Fruit fly (Drosophila melanogaster) whole organism, embryonic: Measurements from ENCODE around the gene Best3.

ENCODE experiments used
- Atf-2 ChIP-seq: fragments of 200-800 bp; sonication (Bioruptor generic); optimal IDR thresholded peaks from 2 replicates; lab custom pipeline; 2016; ENCODE audit warnings: missing biosample characterization, missing genetic modification characterization
- CG11085 ChIP-seq: fragments of 200-800 bp; sonication (Bioruptor generic); IDR thresholded peaks from 2 replicates; pipeline ENCODE4 v1.3.6; 2022; ENCODE audit warnings: missing biosample characterization, missing genetic modification characterization
- CG11560 ChIP-seq: fragments of 200-800 bp; sonication (Bioruptor generic); IDR thresholded peaks from 3 replicates; pipeline ENCODE4 v1.3.6; 2022; ENCODE audit warnings: missing biosample characterization, missing genetic modification characterization
- CG12299 ChIP-seq: fragments of 200-800 bp; sonication (Bioruptor generic); optimal IDR thresholded peaks from 2 replicates; lab custom pipeline; 2018; ENCODE audit warnings: missing biosample characterization, mild to moderate bottlenecking, missing genetic modification characterization
- CG12942 ChIP-seq: fragments of 200-800 bp; sonication (Bioruptor generic); optimal IDR thresholded peaks from 3 replicates; lab custom pipeline; 2016; ENCODE audit warnings: missing biosample characterization, missing genetic modification characterization
- CG14050 ChIP-seq: fragments of 200-800 bp; sonication (Bioruptor generic); IDR thresholded peaks from 3 replicates; pipeline ENCODE4 v1.3.6; 2022; ENCODE audit warnings: missing biosample characterization, missing genetic modification characterization
- CG14710 ChIP-seq: fragments of 200-800 bp; sonication (Bioruptor generic); optimal IDR thresholded peaks from 3 replicates; lab custom pipeline; 2019; ENCODE audit warnings: missing biosample characterization, mild to moderate bottlenecking, missing genetic modification characterization, moderate library complexity
- CG1602 ChIP-seq: fragments of 200-800 bp; sonication (Bioruptor generic); optimal IDR thresholded peaks from 3 replicates; lab custom pipeline; 2016; ENCODE audit warnings: missing biosample characterization, missing genetic modification characterization
- CG17359 ChIP-seq: fragments of 200-800 bp; sonication (Bioruptor generic); optimal IDR thresholded peaks from 3 replicates; lab custom pipeline; 2018; ENCODE audit warnings: missing biosample characterization, mild to moderate bottlenecking, missing genetic modification characterization, moderate library complexity
- CG33213 ChIP-seq: fragments of 200-800 bp; sonication (Bioruptor generic); optimal IDR thresholded peaks from 3 replicates; lab custom pipeline; 2016; ENCODE audit warnings: missing biosample characterization, missing genetic modification characterization
- CG33557 ChIP-seq: fragments of 200-800 bp; sonication (Bioruptor generic); optimal IDR thresholded peaks from 2 replicates; lab custom pipeline; 2019; ENCODE audit warnings: missing biosample characterization, mild to moderate bottlenecking, missing genetic modification characterization, moderate library complexity
- CG3995 ChIP-seq: fragments of 200-800 bp; sonication (Bioruptor generic); optimal IDR thresholded peaks from 3 replicates; lab custom pipeline; 2016; ENCODE audit warnings: missing biosample characterization, missing genetic modification characterization
- CG4404 ChIP-seq: fragments of 200-800 bp; sonication (Bioruptor generic); IDR thresholded peaks from 2 replicates; pipeline ENCODE4 v1.3.6; 2022; ENCODE audit warnings: missing biosample characterization, missing genetic modification characterization
- CG7556 ChIP-seq: fragments of 200-800 bp; sonication (Bioruptor generic); optimal IDR thresholded peaks from 2 replicates; lab custom pipeline; 2017; ENCODE audit warnings: missing biosample characterization, mild to moderate bottlenecking, missing genetic modification characterization
- CG8388 ChIP-seq: fragments of 200-800 bp; sonication (Bioruptor generic); optimal IDR thresholded peaks from 2 replicates; lab custom pipeline; 2019; ENCODE audit warnings: missing biosample characterization, mild to moderate bottlenecking, missing genetic modification characterization, moderate library complexity
- CG9215 ChIP-seq: fragments of 200-800 bp; sonication (Bioruptor generic); IDR thresholded peaks from 2 replicates; pipeline ENCODE4 v1.3.6; 2022; ENCODE audit warnings: missing biosample characterization, missing genetic modification characterization
- CG9876 ChIP-seq: fragments of 200-800 bp; sonication (Bioruptor generic); optimal IDR thresholded peaks from 2 replicates; lab custom pipeline; 2016; ENCODE audit warnings: missing biosample characterization, missing genetic modification characterization
- CHES-1-like ChIP-seq: fragments of 200-800 bp; sonication (Bioruptor generic); optimal IDR thresholded peaks from 2 replicates; lab custom pipeline; 2016; ENCODE audit warnings: missing biosample characterization, missing genetic modification characterization
- D ChIP-seq, 2 experiments: fragments of 200-800 bp in 1 of 2; fragments of >200 bp in 1 of 2; sonication (Bioruptor generic) in 1 of 2; optimal IDR thresholded peaks; 2 replicates in 1 of 2; 3 replicates in 1 of 2; lab custom pipeline; 2017; ENCODE audit warnings: mild to moderate bottlenecking in 1 of 2, missing biosample characterization in 1 of 2, missing genetic modification characterization in 1 of 2, missing genetic modification reagents in 1 of 2
- E2f1 ChIP-seq: fragments of 200-800 bp; sonication (Bioruptor generic); IDR thresholded peaks from 2 replicates; pipeline ENCODE4 v1.3.6; 2022; ENCODE audit warnings: missing biosample characterization, missing genetic modification characterization
- ERR ChIP-seq: fragments of 200-800 bp; sonication (Bioruptor generic); optimal IDR thresholded peaks from 2 replicates; lab custom pipeline; 2016; ENCODE audit warnings: missing biosample characterization, missing genetic modification characterization
- Hr3 ChIP-seq: fragments of 200-800 bp; sonication (Bioruptor generic); optimal IDR thresholded peaks from 3 replicates; lab custom pipeline; 2016; ENCODE audit warnings: missing biosample characterization, missing genetic modification characterization
- Lhr ChIP-seq: fragments of 200-800 bp; sonication (Bioruptor generic); optimal IDR thresholded peaks from 3 replicates; lab custom pipeline; 2017; ENCODE audit warnings: mild to moderate bottlenecking, missing biosample characterization, missing genetic modification reagents, missing genetic modification characterization
- Meics ChIP-seq: fragments of 200-800 bp; sonication (Bioruptor generic); optimal IDR thresholded peaks from 2 replicates; lab custom pipeline; 2017; ENCODE audit warnings: missing biosample characterization, mild to moderate bottlenecking, missing genetic modification characterization
- PHDP ChIP-seq: fragments of 200-800 bp; sonication (Bioruptor generic); optimal IDR thresholded peaks from 3 replicates; lab custom pipeline; 2018; ENCODE audit warnings: missing biosample characterization, mild to moderate bottlenecking, missing genetic modification characterization, moderate library complexity
- Scr ChIP-seq: fragments of 200-800 bp; sonication (Bioruptor generic); IDR thresholded peaks from 2 replicates; pipeline ENCODE4 v1.3.6; 2022; ENCODE audit warnings: missing biosample characterization, missing genetic modification characterization; ENCODE audit not compliant: partially characterized antibody
- aop ChIP-seq: fragments of 200-800 bp; sonication (Bioruptor generic); IDR thresholded peaks from 2 replicates; pipeline ENCODE4 v1.3.6; 2022; ENCODE audit warnings: missing biosample characterization, missing genetic modification characterization
- bigmax ChIP-seq: fragments of 200-800 bp; sonication (Bioruptor generic); optimal IDR thresholded peaks from 2 replicates; lab custom pipeline; 2018; ENCODE audit warnings: missing biosample characterization, mild to moderate bottlenecking, missing genetic modification characterization
- bsh ChIP-seq, 2 experiments: fragments of 200-800 bp; sonication (Bioruptor generic); optimal IDR thresholded peaks; 2 replicates each; lab custom pipeline; 2017 to 2018; ENCODE audit warnings: mild to moderate bottlenecking in 2 of 2, missing biosample characterization in 2 of 2, missing genetic modification characterization in 2 of 2, moderate library complexity in 1 of 2
- cad ChIP-seq: fragments of >200 bp; optimal IDR thresholded peaks from 2 replicates; lab custom pipeline; 2017; ENCODE audit warnings: missing biosample characterization, missing genetic modification characterization
- chinmo ChIP-seq: fragments of 200-800 bp; sonication (Bioruptor generic); IDR thresholded peaks from 4 replicates; pipeline ENCODE4 v1.3.6; 2022; ENCODE audit warnings: missing biosample characterization, missing genetic modification characterization; ENCODE audit not compliant: partially characterized antibody
- ems ChIP-seq: fragments of 200-800 bp; sonication (Bioruptor generic); optimal IDR thresholded peaks from 3 replicates; lab custom pipeline; 2016; ENCODE audit warnings: missing biosample characterization, missing genetic modification characterization
- ewg ChIP-seq: fragments of 200-800 bp; sonication (Bioruptor generic); optimal IDR thresholded peaks from 3 replicates; lab custom pipeline; 2017; ENCODE audit warnings: mild to moderate bottlenecking, missing biosample characterization, missing genetic modification reagents, missing genetic modification characterization
- eyg ChIP-seq: fragments of 200-800 bp; sonication (Bioruptor generic); optimal IDR thresholded peaks from 3 replicates; lab custom pipeline; 2016; ENCODE audit warnings: missing biosample characterization, missing genetic modification characterization
- fd64A ChIP-seq: fragments of 200-800 bp; sonication (Bioruptor generic); optimal IDR thresholded peaks from 3 replicates; lab custom pipeline; 2018; ENCODE audit warnings: missing biosample characterization, mild to moderate bottlenecking, missing genetic modification characterization
- fu2 ChIP-seq: fragments of 200-800 bp; sonication (Bioruptor generic); optimal IDR thresholded peaks from 2 replicates; lab custom pipeline; 2016; ENCODE audit warnings: missing biosample characterization, missing genetic modification characterization
- maf-S ChIP-seq: fragments of 200-800 bp; sonication (Bioruptor generic); optimal IDR thresholded peaks from 2 replicates; lab custom pipeline; 2016; ENCODE audit warnings: missing biosample characterization, missing genetic modification characterization
- nmo ChIP-seq: fragments of 200-800 bp; sonication (Bioruptor generic); optimal IDR thresholded peaks from 2 replicates; lab custom pipeline; 2018; ENCODE audit warnings: missing biosample characterization, mild to moderate bottlenecking, missing genetic modification characterization, moderate library complexity
- onecut ChIP-seq: fragments of 200-800 bp; sonication (Bioruptor generic); IDR thresholded peaks from 2 replicates; pipeline ENCODE4 v1.3.6; 2022; ENCODE audit warnings: missing biosample characterization, missing genetic modification characterization
- pnt ChIP-seq: fragments of 200-800 bp; sonication (Bioruptor generic); optimal IDR thresholded peaks from 3 replicates; lab custom pipeline; 2016; ENCODE audit warnings: missing biosample characterization, missing genetic modification characterization
- sima ChIP-seq: fragments of 200-800 bp; sonication (Bioruptor generic); optimal IDR thresholded peaks from 2 replicates; lab custom pipeline; 2016; ENCODE audit warnings: missing biosample characterization, missing genetic modification characterization
- tll ChIP-seq, 2 experiments: fragments of 200-800 bp in 1 of 2; fragments of >200 bp in 1 of 2; sonication (Bioruptor generic) in 1 of 2; optimal IDR thresholded peaks; 2 replicates each; lab custom pipeline; 2017 to 2019; ENCODE audit warnings: missing biosample characterization in 2 of 2, missing genetic modification characterization in 2 of 2, mild to moderate bottlenecking in 1 of 2, moderate library complexity in 1 of 2
- twi ChIP-seq: fragments of 200-800 bp; optimal IDR thresholded peaks from 2 replicates; lab custom pipeline; 2019; ENCODE audit warnings: missing biosample characterization, mild to moderate bottlenecking, missing genetic modification characterization, moderate library complexity

Gene Best3

DNA sequence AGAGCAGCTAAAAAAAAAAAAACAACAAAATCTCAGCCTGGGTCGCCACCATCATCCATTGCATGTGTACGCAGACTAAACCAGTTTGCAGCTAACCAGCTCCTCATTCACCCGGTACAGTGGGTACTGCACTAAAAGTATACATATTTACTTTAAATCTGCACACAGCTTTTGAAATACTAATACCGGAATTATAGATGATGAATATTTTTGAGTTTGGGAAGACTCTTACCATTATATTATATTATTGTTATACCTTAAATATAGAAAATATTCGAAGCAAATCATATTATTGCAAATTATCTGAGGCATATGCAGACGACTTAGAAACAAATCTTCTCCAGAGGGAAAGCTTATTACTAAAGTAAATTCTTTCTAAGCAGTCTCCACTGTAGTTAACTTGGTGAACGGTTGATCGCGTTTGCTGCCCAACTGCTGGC is 41.5 kb downstream of the Best3 start (continued):
- TF ChIP-seq twi (tag; lab: Kevin White, UChicago) (peak; percentile 67), chinmo (GFP tag; lab: Robert Waterston, UW) (no peak), Scr (GFP tag; lab: Robert Waterston, UW) (no peak), CG33557 (GFP tag; lab: Kevin White, UChicago) (peak; percentile 89), CG1602 (peak; percentile 63), CG12942 (GFP tag; lab: Kevin White, UChicago) (peak; percentile 1), bigmax (GFP tag; lab: Kevin White, UChicago) (no peak), CG14050 (GFP tag; lab: Robert Waterston, UW) (no peak), Atf-2 (no peak), CG4404 (GFP tag; lab: Robert Waterston, UW) (peak; percentile 64), sima (GFP tag; lab: Kevin White, UChicago) (no peak), CG9876 (GFP tag; lab: Kevin White, UChicago) (no peak), nmo (GFP tag; lab: Kevin White, UChicago) (peak; percentile 85), D (optimal IDR thresholded peaks at IDR 0.05; lab: Kevin White, UChicago) (no peak), D (GFP tag; optimal IDR thresholded peaks at IDR 0.05; lab: Kevin White, UChicago) (peak; percentile 66), CG7556 (peak; percentile 55), fd64A (GFP tag; lab: Kevin White, UChicago) (no peak), PHDP (tag; lab: Kevin White, UChicago) (peak; percentile 58), bsh (GFP tag; optimal IDR thresholded peaks at IDR 0.05; lab: Kevin White, UChicago) (peak; percentile 63 to 83), cad (GFP tag; lab: Kevin White, UChicago) (no peak), aop (GFP tag; lab: Robert Waterston, UW) (no peak), Meics (GFP tag; lab: Kevin White, UChicago) (no peak), onecut (GFP tag; lab: Robert Waterston, UW) (peak; percentile 52), CG17359 (tag; lab: Kevin White, UChicago) (peak; percentile 55), CHES-1-like (GFP tag; lab: Kevin White, UChicago) (no peak), ERR (GFP tag; lab: Kevin White, UChicago) (no peak), CG14710 (tag; lab: Kevin White, UChicago) (peak; percentile 78), tll (GFP tag; optimal IDR thresholded peaks at IDR 0.05; lab: Kevin White, UChicago) (no peak), CG33213 (GFP tag; lab: Kevin White, UChicago) (no peak), Hr3 (GFP tag; lab: Kevin White, UChicago) (peak; percentile 36), eyg (GFP tag; lab: Kevin White, UChicago) (no peak), ems (GFP tag; lab: Kevin White, UChicago) (no peak), ewg (peak; percentile 49), Lhr (GFP tag; lab: Kevin White, UChicago) (peak; percentile 45), maf-S (GFP tag; lab: Kevin White, UChicago) (no peak), fu2 (GFP tag; lab: Kevin White, UChicago) (no peak), pnt (GFP tag; lab: Kevin White, UChicago) (peak; percentile 7), CG3995 (GFP tag; lab: Kevin White, UChicago) (no peak), CG11085 (GFP tag; lab: Robert Waterston, UW) (no peak), CG12299 (tag; lab: Kevin White, UChicago) (no peak), CG8388 (GFP tag; lab: Kevin White, UChicago) (peak; percentile 59), E2f1 (GFP tag; lab: Robert Waterston, UW) (peak; percentile 48), CG9215 (GFP tag; lab: Robert Waterston, UW) (0 out of 2 replicates have a peak, but pooled peaks have one; percentile 8), CG11560 (tag; lab: Robert Waterston, UW) (no peak)
